Worm (Caenorhabditis elegans) whole organism, young adult: ENCODE measurements around the gene F53H1.3.
"Not testable (repeated sequence)": the region's sequence is repeated elsewhere in the genome, so short reads cannot be mapped to it uniquely, and the experiment has no call there.

Source experiments
- C06A6.2 ChIP-seq: fragments of 200-800 bp; sonication (Bioruptor generic); conservative IDR thresholded peaks from 2 replicates; pipeline ENCODE4 v1.3.6; 2022; ENCODE audit warnings: missing genetic modification characterization, missing compliant biosample characterization
- D2030.7 ChIP-seq: fragments of 200-800 bp; sonication (Bioruptor generic); IDR thresholded peaks from 2 replicates; pipeline ENCODE4 v1.3.6; 2022; ENCODE audit warnings: missing genetic modification reagents, missing genetic modification characterization, missing compliant biosample characterization
- F33H1.4 ChIP-seq: fragments of 200-800 bp; sonication (Bioruptor generic); IDR thresholded peaks from 2 replicates; pipeline ENCODE4 v1.3.6; 2022; ENCODE audit warnings: missing genetic modification reagents, missing genetic modification characterization, missing compliant biosample characterization
- T26A5.8 ChIP-seq: sonication (generic microtip); optimal IDR thresholded peaks from 2 replicates; lab custom pipeline; 2016; ENCODE audit warnings: missing genetic modification characterization, missing compliant biosample characterization
- Y56A3A.18 ChIP-seq: fragments of 200-800 bp; sonication (Bioruptor generic); IDR thresholded peaks from 2 replicates; pipeline ENCODE4 v1.3.6; 2022; ENCODE audit warnings: missing genetic modification reagents, missing genetic modification characterization, missing compliant biosample characterization
- ama-1 ChIP-seq, 3 experiments: fragments of 150-350 bp in 1 of 3; sonication (generic microtip) in 2 of 3; optimal IDR thresholded peaks; 2 replicates each; lab custom pipeline; 2014 to 2018; ENCODE audit warnings: missing biosample characterization in 2 of 3, missing genetic modification characterization in 2 of 3, missing genetic modification reagents in 2 of 3
- aptf-3 ChIP-seq: fragments of 200-800 bp; sonication (Bioruptor generic); IDR thresholded peaks from 2 replicates; pipeline ENCODE4 v1.3.6; 2022; ENCODE audit warnings: missing genetic modification characterization, missing compliant biosample characterization
- attf-3 ChIP-seq: fragments of 200-800 bp; sonication (Bioruptor generic); conservative IDR thresholded peaks from 2 replicates; pipeline ENCODE4 v1.3.6; 2022; ENCODE audit warnings: missing genetic modification reagents, missing genetic modification characterization, missing compliant biosample characterization
- cebp-1 ChIP-seq, 2 experiments: fragments of 200-800 bp in 1 of 2; sonication (Bioruptor generic) in 1 of 2; sonication (generic microtip) in 1 of 2; IDR thresholded peaks in 1 of 2; optimal IDR thresholded peaks in 1 of 2; 2 replicates each; pipeline versions ENCODE4 v1.3.6 to Lab custom; 2017 to 2022; ENCODE audit warnings: missing compliant biosample characterization in 2 of 2, missing genetic modification characterization in 2 of 2, mild to moderate bottlenecking in 1 of 2, missing genetic modification reagents in 1 of 2, moderate library complexity in 1 of 2
- ceh-58 ChIP-seq: fragments of 200-800 bp; sonication (Bioruptor generic); IDR thresholded peaks from 2 replicates; pipeline ENCODE4 v1.3.6; 2022; ENCODE audit warnings: missing genetic modification characterization, missing compliant biosample characterization
- dox-1 ChIP-seq: fragments of 200-800 bp; sonication (Bioruptor generic); IDR thresholded peaks from 2 replicates; pipeline ENCODE4 v1.3.6; 2022; ENCODE audit warnings: missing genetic modification reagents, missing genetic modification characterization, missing compliant biosample characterization
- dpl-1 ChIP-seq: fragments of 150-350 bp; optimal IDR thresholded peaks from 2 replicates; lab custom pipeline; 2014; ENCODE audit warnings: missing biosample characterization, missing genetic modification reagents, missing genetic modification characterization
- efl-1 ChIP-seq: fragments of 150-350 bp; optimal IDR thresholded peaks from 2 replicates; lab custom pipeline; 2014; ENCODE audit warnings: missing biosample characterization, missing genetic modification reagents, missing genetic modification characterization
- egrh-3 ChIP-seq: fragments of 200-800 bp; sonication (Bioruptor generic); IDR thresholded peaks from 2 replicates; pipeline ENCODE4 v1.3.6; 2022; ENCODE audit warnings: missing genetic modification reagents, missing genetic modification characterization, missing compliant biosample characterization
- him-1 ChIP-seq: sonication (generic microtip); optimal IDR thresholded peaks from 2 replicates; lab custom pipeline; 2016; ENCODE audit warnings: missing genotype, missing genetic modification reagents, missing genetic modification characterization, missing compliant biosample characterization
- hsf-1 ChIP-seq: fragments of 200-800 bp; sonication (Bioruptor generic); IDR thresholded peaks from 2 replicates; pipeline ENCODE4 v1.3.6; 2022; ENCODE audit warnings: missing genetic modification reagents, missing genetic modification characterization, missing compliant biosample characterization
- let-607 ChIP-seq, 2 experiments: fragments of 200-800 bp in 1 of 2; sonication (Bioruptor generic) in 1 of 2; sonication (generic microtip) in 1 of 2; optimal IDR thresholded peaks; 2 replicates each; lab custom pipeline; 2016 to 2018; ENCODE audit warnings: mild to moderate bottlenecking in 2 of 2, missing compliant biosample characterization in 2 of 2, missing genetic modification characterization in 2 of 2, moderate library complexity in 2 of 2, missing genotype in 1 of 2
- lin-35 ChIP-seq, 3 experiments: fragments of 150-350 bp in 2 of 3; sonication (generic microtip) in 1 of 3; optimal IDR thresholded peaks; 2 replicates each; lab custom pipeline; 2014 to 2018; ENCODE audit warnings: missing biosample characterization in 3 of 3, missing genetic modification characterization in 3 of 3, missing genetic modification reagents in 3 of 3
- lin-54 ChIP-seq: fragments of 200-800 bp; sonication (Bioruptor generic); optimal IDR thresholded peaks from 2 replicates; lab custom pipeline; 2018; ENCODE audit warnings: mild to moderate bottlenecking, missing genetic modification characterization, missing compliant biosample characterization
- madf-6 ChIP-seq: fragments of 200-800 bp; sonication (Bioruptor generic); IDR thresholded peaks from 2 replicates; pipeline ENCODE4 v1.3.6; 2022; ENCODE audit warnings: missing genetic modification reagents, missing genetic modification characterization, missing compliant biosample characterization
- mcd-1 ChIP-seq: fragments of 200-800 bp; sonication (Bioruptor generic); IDR thresholded peaks from 2 replicates; pipeline ENCODE4 v1.3.6; 2022; ENCODE audit warnings: missing genetic modification reagents, missing genetic modification characterization, missing compliant biosample characterization
- nfya-1 ChIP-seq: sonication (generic microtip); optimal IDR thresholded peaks from 2 replicates; lab custom pipeline; 2017; ENCODE audit warnings: antibody characterized with exemption, missing compliant biosample characterization, missing genetic modification characterization, borderline replicate concordance; ENCODE audit not compliant: insufficient read depth
- nhr-120 ChIP-seq: fragments of 200-800 bp; sonication (Bioruptor generic); IDR thresholded peaks from 2 replicates; pipeline ENCODE4 v1.3.6; 2022; ENCODE audit warnings: missing genetic modification characterization, missing compliant biosample characterization
- sdz-38 ChIP-seq: sonication (generic microtip); optimal IDR thresholded peaks from 2 replicates; lab custom pipeline; 2016; ENCODE audit warnings: missing genotype, missing genetic modification characterization, missing compliant biosample characterization
- sptf-2 ChIP-seq: fragments of 200-800 bp; sonication (Bioruptor generic); optimal IDR thresholded peaks from 2 replicates; lab custom pipeline; 2018; ENCODE audit warnings: mild to moderate bottlenecking, missing genetic modification characterization, missing compliant biosample characterization
- tlf-1 ChIP-seq: fragments of 200-800 bp; sonication (Bioruptor generic); optimal IDR thresholded peaks from 2 replicates; lab custom pipeline; 2018; ENCODE audit warnings: mild to moderate bottlenecking, missing genetic modification characterization, missing compliant biosample characterization
- ztf-18 ChIP-seq: sonication (generic microtip); optimal IDR thresholded peaks from 2 replicates; lab custom pipeline; 2016; ENCODE audit warnings: missing genotype, mild to moderate bottlenecking, missing genetic modification characterization, missing compliant biosample characterization
- ztf-22 ChIP-seq: fragments of 200-800 bp; sonication (Bioruptor generic); optimal IDR thresholded peaks from 2 replicates; lab custom pipeline; 2018; ENCODE audit warnings: mild to moderate bottlenecking, missing genetic modification characterization, moderate library complexity, missing compliant biosample characterization
- ztf-28 ChIP-seq: fragments of 200-800 bp; sonication (Bioruptor generic); IDR thresholded peaks from 2 replicates; pipeline ENCODE4 v1.3.6; 2022; ENCODE audit warnings: missing genetic modification reagents, missing genetic modification characterization, missing compliant biosample characterization

F53H1.3 gene

DNA sequence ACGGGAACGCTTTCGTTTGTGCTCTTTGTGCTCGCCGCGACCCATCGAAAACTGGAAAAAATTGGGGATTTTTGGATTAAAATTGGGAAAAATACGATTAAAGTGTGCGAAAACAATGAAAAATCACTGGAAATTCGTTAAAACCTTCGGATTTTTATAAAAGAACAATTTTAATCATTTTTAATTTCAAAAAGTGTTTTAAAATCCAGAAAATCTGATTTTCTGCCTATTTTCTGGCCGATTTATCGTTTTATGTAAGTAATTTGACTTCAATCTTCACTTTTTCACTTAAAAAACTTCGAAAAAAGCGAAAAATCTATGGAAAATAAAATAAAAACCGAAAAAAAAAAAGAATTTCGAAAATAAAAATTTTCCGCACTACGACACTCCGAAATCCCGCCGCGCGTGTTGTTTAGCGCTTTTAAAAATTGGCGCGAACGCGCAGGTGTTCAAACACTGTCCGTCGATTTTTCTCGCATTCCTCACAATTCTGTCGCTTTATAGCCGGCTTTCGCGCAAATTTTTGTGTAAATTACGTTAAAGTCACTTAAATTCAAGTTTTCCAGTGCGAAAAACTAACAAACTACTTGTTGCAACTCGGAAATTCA, 19.3 kb upstream of the F53H1.3 start, which contains the start of the genes ddx-46 and F53H1.4 (continued):
- no peak for TF ChIP-seq ztf-22
- peak in 1 of 3 experiments; percentile 65 for TF ChIP-seq lin-35 (GFP tag; optimal IDR thresholded peaks at IDR 0.05; lab: Kevin White, UChicago)
- TF ChIP-seq tlf-1 (GFP tag; lab: Kevin White, UChicago) = no peak
- TF ChIP-seq ztf-18 (tag; lab: Kevin White, UChicago) = no peak
- no peak for TF ChIP-seq ama-1 (optimal IDR thresholded peaks at IDR 0.05; lab: Kevin White, UChicago)
- TF ChIP-seq ama-1 (GFP tag; optimal IDR thresholded peaks at IDR 0.05; lab: Kevin White, UChicago) = no peak
- TF ChIP-seq T26A5.8 (tag; lab: Kevin White, UChicago) = no peak
- no peak for TF ChIP-seq sdz-38
- peak; percentile 61 for TF ChIP-seq dpl-1
- no peak for TF ChIP-seq C06A6.2 (GFP tag; lab: Robert Waterston, UW)
- no peak for TF ChIP-seq D2030.7 (GFP tag; lab: Robert Waterston, UW)
- TF ChIP-seq hsf-1 = no peak
- TF ChIP-seq efl-1 (GFP tag; lab: Kevin White, UChicago) = peak; percentile 61
- TF ChIP-seq aptf-3 = no peak

DNA sequence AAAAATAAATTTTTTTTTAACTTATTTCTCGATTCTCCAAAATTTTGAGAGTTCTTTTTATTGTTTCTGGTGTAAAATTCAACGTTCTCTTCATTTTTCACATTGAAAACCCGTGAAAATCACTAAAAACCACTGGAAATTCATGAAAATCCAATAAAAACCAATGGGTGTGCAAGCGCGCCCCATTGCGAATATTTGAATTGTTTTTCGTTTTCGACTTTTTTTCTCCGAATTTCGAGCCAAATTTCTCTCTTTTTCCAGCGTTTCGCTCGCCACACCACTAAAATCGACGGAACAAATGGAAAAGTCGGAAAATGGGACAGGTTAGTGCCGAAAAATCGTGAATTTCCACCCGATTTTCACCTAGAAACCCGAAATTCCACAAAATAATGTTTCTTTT, 18.6 kb upstream of the F53H1.3 start:
- TF ChIP-seq cebp-1 (GFP tag; IDR thresholded peaks at IDR 0.05; lab: Robert Waterston, UW) (no peak), cebp-1 (tag; optimal IDR thresholded peaks at IDR 0.05; lab: Kevin White, UChicago) (no peak), mcd-1 (GFP tag; lab: Robert Waterston, UW) (peak; percentile 79)

DNA sequence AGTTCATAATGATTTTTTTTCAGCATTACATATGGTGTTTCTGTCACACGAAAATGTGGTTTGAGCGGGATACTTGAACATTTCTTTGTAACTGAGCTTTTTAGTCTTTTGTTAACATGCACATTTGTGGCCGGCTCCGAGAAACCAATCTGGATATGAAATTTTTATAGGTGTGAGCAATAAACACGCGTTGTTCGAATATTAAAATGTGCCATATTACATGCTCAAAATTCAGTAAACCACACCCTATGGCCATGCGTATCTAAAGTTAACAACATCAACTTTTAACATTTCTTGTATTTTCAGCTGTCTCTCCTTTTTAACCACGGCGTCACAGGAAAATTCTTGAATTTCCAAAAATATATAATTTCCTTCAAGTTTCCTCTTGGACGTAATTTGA, 11.8 kb downstream of the F53H1.3 start, which contains the start of gene F58F6.6:
Gene F58F6.6, plus strand, starts transcription at position 301 of the 400 bp plus-strand sequence.
- TF ChIP-seq ztf-28 (GFP tag; lab: Robert Waterston, UW); nfya-1 (tag; lab: Kevin White, UChicago); Y56A3A.18 (GFP tag; lab: Robert Waterston, UW): not testable (repeated sequence)

DNA sequence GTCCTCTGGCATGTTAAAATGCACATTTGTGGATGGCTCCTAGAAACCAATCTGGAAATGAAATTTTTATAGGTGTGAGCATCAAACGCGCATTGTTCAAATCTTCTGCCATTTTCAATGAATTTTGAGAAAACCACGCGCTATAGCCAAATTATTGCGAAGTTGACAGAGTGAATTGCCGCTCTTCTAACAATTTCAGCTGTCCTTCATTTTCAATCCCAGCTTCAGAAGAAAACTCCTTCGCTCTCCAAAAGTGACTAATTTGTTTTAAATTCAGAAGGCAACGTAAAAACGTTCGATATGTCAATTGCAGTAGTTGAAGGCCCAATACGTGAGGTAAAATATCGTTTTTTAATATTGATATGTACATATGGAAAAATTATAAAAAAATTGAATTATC, 14.4 kb downstream of the F53H1.3 start, which contains the start of gene F58F6.5:
Gene F58F6.5, plus strand, starts transcription at position 301 of the 400 bp plus-strand sequence.
- TF ChIP-seq let-607 (tag; optimal IDR thresholded peaks at IDR 0.05; lab: Kevin White, UChicago); attf-3 (GFP tag; lab: Robert Waterston, UW); sptf-2: not testable (repeated sequence)

DNA sequence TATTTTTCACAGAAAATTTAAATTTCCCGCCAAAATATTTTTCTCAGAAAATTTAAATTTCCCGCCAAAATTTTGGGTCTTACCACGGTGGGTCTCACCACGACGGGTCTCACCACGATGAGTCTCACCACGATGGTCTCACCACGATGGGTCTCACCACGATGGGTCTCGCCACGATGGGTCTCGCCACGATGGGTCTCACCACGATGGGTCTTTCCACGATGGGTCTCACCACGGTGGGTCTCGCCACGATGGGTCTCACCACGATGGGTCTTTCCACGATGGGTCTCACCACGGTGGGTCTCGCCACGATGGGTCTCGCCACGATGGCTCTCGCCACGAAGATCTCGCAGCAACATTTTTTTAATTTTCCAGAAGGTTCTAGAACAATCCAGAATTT, 16.5 kb downstream of the F53H1.3 start:
- TF ChIP-seq F33H1.4 (GFP tag; lab: Robert Waterston, UW) (peak; percentile 55; the same call in 1 of the 2 replicates), egrh-3 (GFP tag; lab: Robert Waterston, UW) (peak; percentile 8; the same call in 1 of the 2 replicates)

DNA sequence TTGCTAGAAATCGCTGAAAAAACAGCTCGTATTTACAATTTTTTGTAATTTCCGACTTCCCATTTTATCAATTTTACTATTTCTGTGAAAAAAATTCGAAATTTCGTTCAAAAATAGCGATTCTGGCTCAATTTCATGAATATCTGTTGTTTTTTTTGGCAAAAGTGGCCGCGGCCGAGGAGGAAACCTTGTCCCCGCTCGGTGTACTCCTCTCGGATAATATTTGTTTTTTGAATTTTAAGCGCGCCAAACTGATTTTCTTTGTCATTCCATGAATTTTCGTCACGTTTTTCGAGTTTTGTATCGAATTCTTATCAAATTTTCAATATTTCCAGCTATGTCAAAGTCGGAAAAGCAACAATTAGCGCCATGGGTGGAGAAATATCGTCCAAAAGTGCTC, 18.0 kb downstream of the F53H1.3 start, which contains the start of gene rfc-2:
Gene rfc-2, plus strand, starts transcription at position 334 of the 400 bp plus-strand sequence.
- peak; percentile 4 for TF ChIP-seq lin-54
- TF ChIP-seq nhr-120 (GFP tag; lab: Robert Waterston, UW) = no peak
- TF ChIP-seq ceh-58 = no peak
- TF ChIP-seq mcd-1 (GFP tag; lab: Robert Waterston, UW) = peak; percentile 33; the same call in 1 of the 2 replicates
- 0 out of 2 replicates have a peak, but pooled peaks have one; percentile 10 for TF ChIP-seq madf-6 (GFP tag; lab: Robert Waterston, UW)
- peak; percentile 42; the same call in 1 of the 2 replicates for TF ChIP-seq dox-1
- TF ChIP-seq D2030.7 (GFP tag; lab: Robert Waterston, UW) = 0 out of 2 replicates have a peak, but pooled peaks have one; percentile 24
- TF ChIP-seq him-1 (tag; lab: Kevin White, UChicago) = peak; percentile 26
